Worm (Caenorhabditis elegans) whole organism, L4 larva: ENCODE results near the gene mnk-1.

Source experiments
- F10B5.3 ChIP-seq: sonication (generic microtip); optimal IDR thresholded peaks from 2 replicates; lab custom pipeline; 2016; ENCODE audit warnings: mild to moderate bottlenecking, missing genetic modification characterization, missing compliant biosample characterization
- ceh-82 ChIP-seq: sonication (generic microtip); optimal IDR thresholded peaks from 2 replicates; lab custom pipeline; 2017; ENCODE audit warnings: missing biosample characterization, missing genetic modification characterization
- fkh-10 ChIP-seq: fragments of 150-350 bp; optimal IDR thresholded peaks from 2 replicates; lab custom pipeline; 2014; ENCODE audit warnings: missing biosample characterization, missing genetic modification reagents, missing genetic modification characterization
- fos-1 ChIP-seq: fragments of 150-350 bp; optimal IDR thresholded peaks from 2 replicates; lab custom pipeline; 2014; ENCODE audit warnings: missing biosample characterization, missing genetic modification characterization
- hif-1 ChIP-seq, 2 experiments: sonication (generic microtip); optimal IDR thresholded peaks; 2 replicates each; lab custom pipeline; 2016 to 2017; ENCODE audit warnings: missing compliant biosample characterization in 2 of 2, missing genetic modification characterization in 2 of 2, missing genetic modification reagents in 2 of 2, missing genotype in 2 of 2, mild to moderate bottlenecking in 1 of 2
- lsy-2 ChIP-seq, 2 experiments: fragments of 150-350 bp in 1 of 2; sonication (generic microtip) in 1 of 2; optimal IDR thresholded peaks; 2 replicates each; lab custom pipeline; 2014 to 2017; ENCODE audit warnings: missing biosample characterization in 2 of 2, missing genetic modification characterization in 2 of 2
- nhr-6 ChIP-seq: fragments of 150-350 bp; optimal IDR thresholded peaks from 2 replicates; lab custom pipeline; 2014; ENCODE audit warnings: missing biosample characterization, missing genetic modification characterization
- nhr-77 ChIP-seq: fragments of 150-350 bp; optimal IDR thresholded peaks from 2 replicates; lab custom pipeline; 2014; ENCODE audit warnings: missing biosample characterization, missing genetic modification characterization
- skn-1 ChIP-seq: fragments of 150-350 bp; optimal IDR thresholded peaks from 2 replicates; lab custom pipeline; 2014; ENCODE audit warnings: missing biosample characterization, missing genetic modification characterization
- spr-1 ChIP-seq: sonication (generic microtip); optimal IDR thresholded peaks from 2 replicates; lab custom pipeline; 2016; ENCODE audit warnings: mild to moderate bottlenecking, missing genetic modification characterization, missing compliant biosample characterization

- TF ChIP-seq F10B5.3 (tag; lab: Kevin White, UChicago) = no peak
- TF ChIP-seq nhr-6 = no peak
- TF ChIP-seq fkh-10 (GFP tag; lab: Kevin White, UChicago) = no peak
- peak in 1 of 2 experiments; percentile 77 for TF ChIP-seq hif-1 (tag; optimal IDR thresholded peaks at IDR 0.05; lab: Kevin White, UChicago)
- TF ChIP-seq nhr-77 (tag; lab: Kevin White, UChicago) = no peak
- TF ChIP-seq skn-1 (tag; lab: Kevin White, UChicago) = no peak
- TF ChIP-seq spr-1 (tag; lab: Kevin White, UChicago) = no peak
- peak; percentile 13 to 63 for TF ChIP-seq lsy-2 (tag; optimal IDR thresholded peaks at IDR 0.05; lab: Kevin White, UChicago)
- no peak for TF ChIP-seq ceh-82 (tag; lab: Kevin White, UChicago)
- TF ChIP-seq fos-1 (tag; lab: Kevin White, UChicago) = no peak
These were observed 4.1 kb upstream of the mnk-1 start for ce11 chrII:10558962-10559415.
